Worm (Caenorhabditis elegans) whole organism, L4 larva: Measurements from ENCODE around the gene F42A6.5.
A peak's percentile ranks its signal among the peaks of the same experiment; 100 is the strongest.
"Not testable (repeated sequence)": the region's sequence is repeated elsewhere in the genome, so short reads cannot be mapped to it uniquely, and the experiment has no call there.

Source experiments
- F10B5.3 ChIP-seq: sonication (generic microtip); optimal IDR thresholded peaks from 2 replicates; lab custom pipeline; 2016; ENCODE audit warnings: mild to moderate bottlenecking, missing genetic modification characterization, missing compliant biosample characterization
- Y48G9A.11 ChIP-seq: fragments of 200-800 bp; sonication (Bioruptor generic); IDR thresholded peaks from 2 replicates; pipeline ENCODE4 v1.3.6; 2022; ENCODE audit warnings: missing genetic modification reagents, missing genetic modification characterization, missing compliant biosample characterization
- ZK546.5 ChIP-seq, 2 experiments: sonication (generic microtip); optimal IDR thresholded peaks; 2 replicates each; lab custom pipeline; 2017; ENCODE audit warnings: missing biosample characterization in 2 of 2, missing genetic modification characterization in 2 of 2
- ceh-20 ChIP-seq: fragments of 200-800 bp; sonication (Bioruptor generic); IDR thresholded peaks from 2 replicates; pipeline ENCODE4 v1.3.6; 2022; ENCODE audit warnings: missing genetic modification reagents, missing genetic modification characterization, missing compliant biosample characterization
- ceh-44 ChIP-seq: fragments of 200-800 bp; sonication (Bioruptor generic); IDR thresholded peaks from 2 replicates; pipeline ENCODE4 v1.3.6; 2022; ENCODE audit warnings: missing genetic modification reagents, missing genetic modification characterization, missing compliant biosample characterization
- daf-12 ChIP-seq: fragments of 150-350 bp; optimal IDR thresholded peaks from 2 replicates; lab custom pipeline; 2014; ENCODE audit warnings: missing biosample characterization, missing genetic modification reagents, missing genetic modification characterization
- daf-19 ChIP-seq: fragments of 200-800 bp; sonication (Bioruptor generic); conservative IDR thresholded peaks from 2 replicates; pipeline ENCODE4 v1.3.6; 2022; ENCODE audit warnings: missing genetic modification characterization, missing compliant biosample characterization
- daf-8 ChIP-seq: fragments of 200-800 bp; sonication (Bioruptor generic); IDR thresholded peaks from 2 replicates; pipeline ENCODE4 v1.3.6; 2022; ENCODE audit warnings: missing genetic modification characterization, missing compliant biosample characterization
- dmd-6 ChIP-seq: fragments of 200-800 bp; sonication (Bioruptor generic); IDR thresholded peaks from 2 replicates; pipeline ENCODE4 v1.3.6; 2022; ENCODE audit warnings: missing genetic modification reagents, missing genetic modification characterization, missing compliant biosample characterization
- dmd-8 ChIP-seq: fragments of 200-800 bp; sonication (Bioruptor generic); IDR thresholded peaks from 2 replicates; pipeline ENCODE4 v1.3.6; 2022; ENCODE audit warnings: missing genetic modification characterization, missing compliant biosample characterization
- dmd-9 ChIP-seq: fragments of 200-800 bp; sonication (Bioruptor generic); IDR thresholded peaks from 2 replicates; pipeline ENCODE4 v1.3.6; 2022; ENCODE audit warnings: missing genetic modification reagents, missing genetic modification characterization, missing compliant biosample characterization
- duxl-1 ChIP-seq: sonication (generic microtip); optimal IDR thresholded peaks from 2 replicates; lab custom pipeline; 2016; ENCODE audit warnings: mild to moderate bottlenecking, missing genetic modification characterization, moderate library complexity, missing compliant biosample characterization; ENCODE audit not compliant: poor library complexity
- dve-1 ChIP-seq: sonication (generic microtip); optimal IDR thresholded peaks from 2 replicates; lab custom pipeline; 2017; ENCODE audit warnings: antibody characterized with exemption, mild to moderate bottlenecking, missing genetic modification characterization, missing compliant biosample characterization; ENCODE audit not compliant: insufficient read depth
- fkh-10 ChIP-seq: fragments of 150-350 bp; optimal IDR thresholded peaks from 2 replicates; lab custom pipeline; 2014; ENCODE audit warnings: missing biosample characterization, missing genetic modification reagents, missing genetic modification characterization
- fos-1 ChIP-seq: fragments of 150-350 bp; optimal IDR thresholded peaks from 2 replicates; lab custom pipeline; 2014; ENCODE audit warnings: missing biosample characterization, missing genetic modification characterization
- hif-1 ChIP-seq, 2 experiments: sonication (generic microtip); optimal IDR thresholded peaks; 2 replicates each; lab custom pipeline; 2016 to 2017; ENCODE audit warnings: missing compliant biosample characterization in 2 of 2, missing genetic modification characterization in 2 of 2, missing genetic modification reagents in 2 of 2, missing genotype in 2 of 2, mild to moderate bottlenecking in 1 of 2
- jun-1 ChIP-seq: fragments of 150-350 bp; optimal IDR thresholded peaks from 2 replicates; lab custom pipeline; 2014; ENCODE audit warnings: missing biosample characterization, missing genetic modification reagents, missing genetic modification characterization
- lin-13 ChIP-seq: fragments of 150-350 bp; optimal IDR thresholded peaks from 2 replicates; lab custom pipeline; 2014; ENCODE audit warnings: missing biosample characterization, missing genetic modification reagents, missing genetic modification characterization
- lin-38 ChIP-seq: fragments of 200-800 bp; sonication (Bioruptor generic); IDR thresholded peaks from 2 replicates; pipeline ENCODE4 v1.3.6; 2022; ENCODE audit warnings: missing genetic modification reagents, missing genetic modification characterization, missing compliant biosample characterization
- lin-39 ChIP-seq: fragments of 150-350 bp; optimal IDR thresholded peaks from 2 replicates; lab custom pipeline; 2014; ENCODE audit warnings: missing biosample characterization, missing genetic modification reagents, missing genetic modification characterization
- lir-3 ChIP-seq: sonication (generic microtip); optimal IDR thresholded peaks from 2 replicates; lab custom pipeline; 2016; ENCODE audit warnings: mild to moderate bottlenecking, missing genetic modification characterization, missing compliant biosample characterization
- mep-1 ChIP-seq: fragments of 150-350 bp; sonication (generic microtip); optimal IDR thresholded peaks from 3 replicates; lab custom pipeline; 2014; ENCODE audit warnings: missing biosample characterization, missing genetic modification characterization
- mes-2 ChIP-seq: sonication (generic microtip); optimal IDR thresholded peaks from 2 replicates; lab custom pipeline; 2016; ENCODE audit warnings: missing genotype, mild to moderate bottlenecking, missing genetic modification characterization, missing compliant biosample characterization; ENCODE audit not compliant: poor library complexity, severe bottlenecking
- nhr-102 ChIP-seq: sonication (generic microtip); optimal IDR thresholded peaks from 2 replicates; lab custom pipeline; 2016; ENCODE audit warnings: mild to moderate bottlenecking, missing genetic modification characterization, moderate library complexity, missing compliant biosample characterization
- nhr-111 ChIP-seq: fragments of 200-800 bp; sonication (Bioruptor generic); optimal IDR thresholded peaks from 2 replicates; lab custom pipeline; 2018; ENCODE audit warnings: mild to moderate bottlenecking, missing genetic modification characterization, missing compliant biosample characterization
- nhr-41 ChIP-seq: fragments of 200-800 bp; sonication (Bioruptor generic); IDR thresholded peaks from 2 replicates; pipeline ENCODE4 v1.3.6; 2022; ENCODE audit warnings: missing genetic modification reagents, missing genetic modification characterization, missing compliant biosample characterization
- nhr-48 ChIP-seq: sonication (generic microtip); optimal IDR thresholded peaks from 2 replicates; lab custom pipeline; 2016; ENCODE audit warnings: mild to moderate bottlenecking, missing genetic modification characterization, missing compliant biosample characterization
- nhr-6 ChIP-seq: fragments of 150-350 bp; optimal IDR thresholded peaks from 2 replicates; lab custom pipeline; 2014; ENCODE audit warnings: missing biosample characterization, missing genetic modification characterization
- php-3 ChIP-seq: fragments of 200-800 bp; sonication (Bioruptor generic); IDR thresholded peaks from 2 replicates; pipeline ENCODE4 v1.3.6; 2022; ENCODE audit warnings: missing genetic modification reagents, missing genetic modification characterization, missing compliant biosample characterization
- pqm-1 ChIP-seq: sonication (generic microtip); optimal IDR thresholded peaks from 2 replicates; lab custom pipeline; 2017; ENCODE audit warnings: missing biosample characterization, missing genetic modification characterization
- rbr-2 ChIP-seq: sonication (generic microtip); optimal IDR thresholded peaks from 2 replicates; lab custom pipeline; 2016; ENCODE audit warnings: missing genotype, missing genetic modification characterization, missing compliant biosample characterization
- set-16 ChIP-seq: fragments of 200-800 bp; sonication (Bioruptor generic); IDR thresholded peaks from 2 replicates; pipeline ENCODE4 v1.3.6; 2022; ENCODE audit warnings: missing genetic modification reagents, missing genetic modification characterization, missing compliant biosample characterization
- skn-1 ChIP-seq: fragments of 150-350 bp; optimal IDR thresholded peaks from 2 replicates; lab custom pipeline; 2014; ENCODE audit warnings: missing biosample characterization, missing genetic modification characterization
- spr-1 ChIP-seq: sonication (generic microtip); optimal IDR thresholded peaks from 2 replicates; lab custom pipeline; 2016; ENCODE audit warnings: mild to moderate bottlenecking, missing genetic modification characterization, missing compliant biosample characterization
- spr-3 ChIP-seq: fragments of 200-800 bp; sonication (Bioruptor generic); optimal IDR thresholded peaks from 2 replicates; lab custom pipeline; 2018; ENCODE audit warnings: mild to moderate bottlenecking, missing genetic modification characterization, missing compliant biosample characterization
- tra-1 ChIP-seq: fragments of 200-800 bp; sonication (Bioruptor generic); IDR thresholded peaks from 2 replicates; pipeline ENCODE4 v1.3.6; 2022; ENCODE audit warnings: missing genetic modification reagents, missing genetic modification characterization, missing compliant biosample characterization
- unc-130 ChIP-seq: sonication (generic microtip); optimal IDR thresholded peaks from 2 replicates; lab custom pipeline; 2016; ENCODE audit warnings: missing genetic modification reagents, missing genetic modification characterization, missing compliant biosample characterization
- unc-39 ChIP-seq: sonication (generic microtip); optimal IDR thresholded peaks from 2 replicates; lab custom pipeline; 2017; ENCODE audit warnings: missing biosample characterization, missing genetic modification characterization
- vab-7 ChIP-seq: fragments of 200-800 bp; sonication (Bioruptor generic); IDR thresholded peaks from 2 replicates; pipeline ENCODE4 v1.3.6; 2022; ENCODE audit warnings: missing genetic modification reagents, missing genetic modification characterization, missing compliant biosample characterization
- zfp-2 ChIP-seq: sonication (generic microtip); optimal IDR thresholded peaks from 2 replicates; lab custom pipeline; 2016; ENCODE audit warnings: mild to moderate bottlenecking, missing genetic modification characterization, missing compliant biosample characterization
- zfp-3 ChIP-seq: fragments of 200-800 bp; sonication (Bioruptor generic); conservative IDR thresholded peaks from 2 replicates; pipeline ENCODE4 v1.3.6; 2022; ENCODE audit warnings: missing genetic modification reagents, missing genetic modification characterization, missing compliant biosample characterization
- zip-11 ChIP-seq: fragments of 200-800 bp; sonication (Bioruptor generic); IDR thresholded peaks from 2 replicates; pipeline ENCODE4 v1.3.6; 2022; ENCODE audit warnings: missing genetic modification characterization, missing compliant biosample characterization
- ztf-7 ChIP-seq: fragments of 150-350 bp; optimal IDR thresholded peaks from 2 replicates; lab custom pipeline; 2014; ENCODE audit warnings: missing biosample characterization, missing genetic modification characterization

Gene F42A6.5

ce11 chrIV:3331758-3332157 lies at the start of gene F42A6.5:
F42A6.5 (minus strand) TSS chrIV:3331858.
- TF ChIP-seq ceh-44 (GFP tag; lab: Robert Waterston, UW); nhr-48 (tag; lab: Kevin White, UChicago); ceh-20 (GFP tag; lab: Robert Waterston, UW): not testable (repeated sequence)
- TF ChIP-seq, all 104 proteins: peak for 0; not testable (repeated sequence) for 104

- TF ChIP-seq fkh-10 (no peak), skn-1 (tag; lab: Kevin White, UChicago) (no peak), lin-38 (peak; percentile 66)
Observed at ce11 chrIV:3378080-3378804, 46.6 kb upstream of the F42A6.5 start, which contains the start of gene otub-4. otub-4 (minus strand) TSS chrIV:3378130.

ce11 chrIV:3373370-3373769 lies 41.7 kb upstream of the F42A6.5 start:
- TF ChIP-seq unc-39 (tag; lab: Kevin White, UChicago) (no peak), tra-1 (GFP tag; lab: Robert Waterston, UW) (0 out of 2 replicates have a peak, but pooled peaks have one; percentile 13), nhr-102 (tag; lab: Kevin White, UChicago) (no peak), daf-19 (no peak), rbr-2 (no peak), dve-1 (peak; percentile 30), lin-39 (tag; lab: Kevin White, UChicago) (no peak), mes-2 (tag; lab: Kevin White, UChicago) (peak; percentile 4), lin-38 (peak; percentile 23; the same call in 1 of the 2 replicates), lin-13 (GFP tag; lab: Kevin White, UChicago) (no peak), fkh-10 (no peak), Y48G9A.11 (GFP tag; lab: Robert Waterston, UW) (no peak), spr-3 (GFP tag; lab: Kevin White, UChicago) (no peak), jun-1 (tag; lab: Kevin White, UChicago) (no peak), F10B5.3 (tag; lab: Kevin White, UChicago) (no peak), daf-12 (no peak), daf-8 (no peak), mep-1 (tag; lab: Kevin White, UChicago) (no peak), duxl-1 (tag; lab: Kevin White, UChicago) (peak; percentile 3), nhr-6 (tag; lab: Kevin White, UChicago) (no peak), fos-1 (tag; lab: Kevin White, UChicago) (no peak), ZK546.5 (tag; optimal IDR thresholded peaks at IDR 0.05; lab: Kevin White, UChicago) (no peak), unc-130 (no peak), dmd-8 (GFP tag; lab: Robert Waterston, UW) (0 out of 2 replicates have a peak, but pooled peaks have one; percentile 11), nhr-41 (GFP tag; lab: Robert Waterston, UW) (no peak), zfp-3 (GFP tag; lab: Robert Waterston, UW) (0 out of 2 replicates have a peak, but pooled peaks have one; percentile 42), hif-1 (tag; optimal IDR thresholded peaks at IDR 0.05; lab: Kevin White, UChicago) (no peak), vab-7 (GFP tag; lab: Robert Waterston, UW) (no peak), ztf-7 (tag; lab: Kevin White, UChicago) (no peak), set-16 (GFP tag; lab: Robert Waterston, UW) (no peak), zip-11 (GFP tag; lab: Robert Waterston, UW) (no peak), lir-3 (tag; lab: Kevin White, UChicago) (no peak), spr-1 (tag; lab: Kevin White, UChicago) (no peak), php-3 (GFP tag; lab: Robert Waterston, UW) (no peak), dmd-6 (GFP tag; lab: Robert Waterston, UW) (no peak), zfp-2 (tag; lab: Kevin White, UChicago) (no peak), pqm-1 (tag; lab: Kevin White, UChicago) (no peak), nhr-111 (GFP tag; lab: Kevin White, UChicago) (no peak), dmd-9 (GFP tag; lab: Robert Waterston, UW) (no peak)
